Worm (Caenorhabditis elegans) whole organism, L2 larva: ENCODE measurements around the gene hex-2.

Source experiments
- C34F6.9 ChIP-seq: fragments of 150-350 bp; optimal IDR thresholded peaks from 2 replicates; lab custom pipeline; 2014; ENCODE audit warnings: missing biosample characterization, missing genetic modification characterization
- F13H6.1 ChIP-seq: sonication (generic microtip); optimal IDR thresholded peaks from 2 replicates; lab custom pipeline; 2016; ENCODE audit warnings: missing genetic modification characterization, missing compliant biosample characterization
- Y55F3AM.14 ChIP-seq: fragments of 200-800 bp; sonication (Bioruptor generic); optimal IDR thresholded peaks from 2 replicates; lab custom pipeline; 2018; ENCODE audit warnings: mild to moderate bottlenecking, missing genetic modification characterization, missing compliant biosample characterization
- aly-2 ChIP-seq: fragments of 150-350 bp; optimal IDR thresholded peaks from 2 replicates; lab custom pipeline; 2014; ENCODE audit warnings: missing biosample characterization, missing genetic modification characterization
- ama-1 ChIP-seq: fragments of 150-350 bp; optimal IDR thresholded peaks from 2 replicates; lab custom pipeline; 2018; ENCODE audit warnings: inconsistent platforms
- blmp-1 ChIP-seq: sonication (generic microtip); optimal IDR thresholded peaks from 2 replicates; lab custom pipeline; 2017; ENCODE audit warnings: missing genetic modification characterization, mild to moderate bottlenecking, missing compliant biosample characterization, antibody characterized with exemption, moderate library complexity; ENCODE audit not compliant: insufficient read depth
- crh-2 ChIP-seq: sonication (generic microtip); optimal IDR thresholded peaks from 2 replicates; lab custom pipeline; 2017; ENCODE audit warnings: missing biosample characterization, missing genetic modification characterization
- dmd-4 ChIP-seq: sonication (generic microtip); optimal IDR thresholded peaks from 2 replicates; lab custom pipeline; 2017; ENCODE audit warnings: missing biosample characterization, missing genetic modification characterization
- egl-27 ChIP-seq: sonication (generic microtip); optimal IDR thresholded peaks from 3 replicates; lab custom pipeline; 2017; ENCODE audit warnings: missing biosample characterization, missing genetic modification reagents, missing genetic modification characterization
- elt-1 ChIP-seq: fragments of 150-350 bp; optimal IDR thresholded peaks from 2 replicates; lab custom pipeline; 2014; ENCODE audit warnings: missing biosample characterization, missing genetic modification characterization
- lsy-2 ChIP-seq, 2 experiments: fragments of 150-350 bp in 1 of 2; sonication (generic microtip) in 1 of 2; optimal IDR thresholded peaks; 2 replicates each; lab custom pipeline; 2014 to 2017; ENCODE audit warnings: missing biosample characterization in 2 of 2, missing genetic modification characterization in 2 of 2
- mab-5 ChIP-seq: fragments of 150-350 bp; optimal IDR thresholded peaks from 2 replicates; lab custom pipeline; 2014; ENCODE audit warnings: missing biosample characterization, missing genetic modification characterization
- mbf-1 ChIP-seq: sonication (generic microtip); optimal IDR thresholded peaks from 2 replicates; lab custom pipeline; 2017; ENCODE audit warnings: missing biosample characterization, missing genetic modification characterization
- nhr-10 ChIP-seq: sonication (generic microtip); optimal IDR thresholded peaks from 2 replicates; lab custom pipeline; 2017; ENCODE audit warnings: missing biosample characterization, missing genetic modification characterization
- nhr-11 ChIP-seq: fragments of 150-350 bp; optimal IDR thresholded peaks from 2 replicates; lab custom pipeline; 2014; ENCODE audit warnings: missing biosample characterization, missing genetic modification characterization
- nhr-21 ChIP-seq: fragments of 150-350 bp; optimal IDR thresholded peaks from 2 replicates; lab custom pipeline; 2014; ENCODE audit warnings: missing biosample characterization, missing genetic modification characterization
- nhr-23 ChIP-seq: fragments of 150-350 bp; optimal IDR thresholded peaks from 2 replicates; lab custom pipeline; 2014; ENCODE audit warnings: missing biosample characterization, missing genetic modification reagents, missing genetic modification characterization
- nhr-25 ChIP-seq: fragments of 150-350 bp; sonication (generic microtip); optimal IDR thresholded peaks from 3 replicates; lab custom pipeline; 2014; ENCODE audit warnings: missing biosample characterization, missing genetic modification characterization
- peb-1 ChIP-seq: fragments of 150-350 bp; optimal IDR thresholded peaks from 2 replicates; lab custom pipeline; 2014; ENCODE audit warnings: missing biosample characterization, missing genetic modification characterization
- sem-4 ChIP-seq: fragments of 150-350 bp; optimal IDR thresholded peaks from 2 replicates; lab custom pipeline; 2014; ENCODE audit warnings: missing biosample characterization, missing genetic modification reagents, missing genetic modification characterization
- skn-1 ChIP-seq: sonication (generic microtip); optimal IDR thresholded peaks from 2 replicates; lab custom pipeline; 2017; ENCODE audit warnings: missing biosample characterization, missing genetic modification characterization
- sma-3 ChIP-seq: sonication (generic microtip); optimal IDR thresholded peaks from 2 replicates; lab custom pipeline; 2016; ENCODE audit warnings: missing genetic modification reagents, missing genetic modification characterization, missing compliant biosample characterization
- sma-9 ChIP-seq, 2 experiments: fragments of 150-350 bp in 1 of 2; sonication (generic microtip) in 1 of 2; optimal IDR thresholded peaks; 2 replicates each; lab custom pipeline; 2014 to 2016; ENCODE audit warnings: missing genetic modification characterization in 2 of 2, mild to moderate bottlenecking in 1 of 2, missing biosample characterization in 1 of 2, missing compliant biosample characterization in 1 of 2, missing genetic modification reagents in 1 of 2, moderate library complexity in 1 of 2
- snpc-4 ChIP-seq: fragments of 150-350 bp; optimal IDR thresholded peaks from 2 replicates; lab custom pipeline; 2014; ENCODE audit warnings: missing biosample characterization, missing genetic modification characterization
- unc-55 ChIP-seq: fragments of 150-350 bp; sonication (generic microtip); optimal IDR thresholded peaks from 3 replicates; lab custom pipeline; 2014; ENCODE audit warnings: missing biosample characterization, missing genetic modification reagents, missing genetic modification characterization
- ztf-1 ChIP-seq: fragments of 200-800 bp; sonication (Bioruptor generic); conservative IDR thresholded peaks from 2 replicates; pipeline ENCODE4 v1.3.6; 2022; ENCODE audit warnings: missing genetic modification characterization, missing compliant biosample characterization
- ztf-4 ChIP-seq: fragments of 150-350 bp; optimal IDR thresholded peaks from 2 replicates; lab custom pipeline; 2014; ENCODE audit warnings: missing biosample characterization, missing genetic modification characterization

hex-2 gene

DNA sequence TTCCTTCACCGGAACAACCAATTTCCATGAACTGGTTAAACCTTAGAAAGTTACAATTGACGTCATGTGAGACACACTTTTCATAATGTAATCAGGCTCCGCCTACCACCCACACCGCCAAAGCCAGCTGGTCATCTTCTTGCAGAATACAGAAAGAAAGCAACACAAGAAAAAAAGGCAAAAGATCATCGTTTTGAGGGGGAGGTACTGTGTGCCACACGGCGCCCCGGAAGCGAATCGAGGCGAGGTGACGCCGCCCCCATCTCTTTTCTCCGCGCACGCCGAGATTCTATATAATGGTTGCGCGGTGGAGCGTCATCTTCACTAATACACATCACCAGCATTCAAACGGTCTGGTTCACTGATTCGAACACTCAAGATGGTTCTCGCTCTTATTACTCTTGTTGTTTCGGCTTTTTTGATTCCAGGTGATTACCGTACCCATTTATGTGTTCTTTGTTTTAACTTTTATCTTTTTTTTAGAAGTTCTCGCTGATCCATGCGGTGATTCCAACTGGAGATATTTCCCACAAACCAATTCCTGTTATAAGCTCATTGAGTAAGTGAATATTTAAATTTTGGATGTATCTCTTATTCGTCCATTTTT, 45.7 kb downstream of the hex-2 start, which contains the start of gene clec-1:
clec-1 (plus strand) TSS at position 320 of the 607 bp plus-strand sequence.
- TF ChIP-seq sma-3 (GFP tag; lab: Kevin White, UChicago) = peak; percentile 19
- no peak for TF ChIP-seq aly-2
- TF ChIP-seq, all 48 proteins: peak for 1

DNA sequence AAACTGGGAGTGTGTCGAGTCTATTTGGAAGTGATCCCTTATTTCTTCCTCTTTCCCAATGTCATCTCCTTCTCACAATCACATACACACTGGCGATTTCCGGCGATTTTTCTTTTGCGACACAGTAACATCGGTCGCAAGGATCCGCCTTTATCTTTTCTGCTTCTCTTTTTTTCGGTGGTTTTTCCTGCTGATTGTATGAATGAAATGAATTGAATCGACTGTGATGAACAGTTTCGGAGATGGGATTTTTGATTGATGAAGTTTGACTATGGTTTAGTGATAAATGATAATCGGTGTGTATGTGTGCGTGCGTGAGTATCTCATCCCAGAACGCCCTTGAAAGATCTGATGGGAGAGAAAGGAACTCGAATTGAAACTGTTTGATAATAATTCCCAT, 46.9 kb downstream of the hex-2 start:
- no peak for TF ChIP-seq nhr-10
- TF ChIP-seq ama-1 (lab: Kevin White, UChicago) = peak; percentile 57
- peak; percentile 2 for TF ChIP-seq blmp-1 (tag; lab: Kevin White, UChicago)
- peak; percentile 41 for TF ChIP-seq nhr-25 (tag; lab: Kevin White, UChicago)
- peak; percentile 62 for TF ChIP-seq sma-3 (GFP tag; lab: Kevin White, UChicago)
- TF ChIP-seq mbf-1 (tag; lab: Kevin White, UChicago) = no peak
- TF ChIP-seq sma-9 (GFP tag; optimal IDR thresholded peaks at IDR 0.05; lab: Kevin White, UChicago) = peak; percentile 58
- TF ChIP-seq sma-9 (tag; optimal IDR thresholded peaks at IDR 0.05; lab: Kevin White, UChicago) = no peak
- peak; percentile 18 for TF ChIP-seq egl-27 (tag; lab: Kevin White, UChicago)
- no peak for TF ChIP-seq ztf-4
- peak; percentile 80 for TF ChIP-seq nhr-21 (tag; lab: Kevin White, UChicago)
- no peak for TF ChIP-seq unc-55
- TF ChIP-seq, all 48 proteins: peak for 7

DNA sequence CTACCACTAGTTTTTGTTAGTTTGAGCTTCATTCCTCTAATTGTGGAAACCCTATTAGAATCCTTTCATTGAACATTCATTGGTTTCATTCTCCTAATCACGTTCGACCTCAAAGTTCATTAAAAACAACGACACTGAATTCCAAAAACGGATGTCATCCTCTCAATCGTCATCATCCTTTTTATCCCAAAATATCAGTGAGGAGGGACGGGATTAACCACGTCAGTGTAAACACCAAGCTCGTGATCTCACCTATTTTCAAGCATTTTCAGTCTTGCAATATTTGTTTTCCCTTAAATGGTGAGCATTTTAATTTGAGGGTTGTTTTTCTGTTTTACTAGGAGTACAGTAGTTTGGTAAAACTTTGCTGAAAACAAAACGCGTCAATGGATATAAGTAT, 50.2 kb downstream of the hex-2 start:
- no peak for TF ChIP-seq nhr-25 (tag; lab: Kevin White, UChicago)
- peak; percentile 5 for TF ChIP-seq sma-9 (GFP tag; optimal IDR thresholded peaks at IDR 0.05; lab: Kevin White, UChicago)
- no peak for TF ChIP-seq sma-9 (tag; optimal IDR thresholded peaks at IDR 0.05; lab: Kevin White, UChicago)

DNA sequence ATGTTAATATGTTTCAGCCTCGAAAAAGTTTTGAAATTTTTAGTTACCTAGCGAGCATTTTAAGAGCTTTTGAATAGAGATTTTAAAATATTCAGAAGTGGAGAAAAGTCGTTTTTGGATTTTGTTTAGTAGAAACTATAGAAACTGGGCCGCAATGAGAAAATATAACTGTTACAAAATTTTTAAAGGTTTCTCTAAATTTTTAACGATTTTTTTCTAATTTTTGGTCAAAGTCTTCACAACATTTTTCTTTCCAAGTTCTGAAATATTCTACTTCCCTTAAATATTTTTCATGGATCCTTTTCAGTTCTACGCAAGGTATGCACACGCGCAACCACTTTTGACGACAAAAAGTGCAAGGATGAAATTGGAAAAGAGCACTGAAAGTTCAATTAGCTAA, 51.3 kb downstream of the hex-2 start, which contains the start of gene peli-1:
peli-1 (plus strand) TSS at position 301 of the 400 bp plus-strand sequence.
- TF ChIP-seq lsy-2 (tag; optimal IDR thresholded peaks at IDR 0.05; lab: Kevin White, UChicago) = no peak
- TF ChIP-seq crh-2 (tag; lab: Kevin White, UChicago) = no peak
- TF ChIP-seq mab-5 (tag; lab: Kevin White, UChicago) = no peak
- no peak for TF ChIP-seq sem-4 (tag; lab: Kevin White, UChicago)
- TF ChIP-seq unc-55 = no peak
- TF ChIP-seq elt-1 (tag; lab: Kevin White, UChicago) = no peak
- no peak for TF ChIP-seq nhr-25 (tag; lab: Kevin White, UChicago)
- no peak for TF ChIP-seq nhr-11 (tag; lab: Kevin White, UChicago)
- no peak for TF ChIP-seq dmd-4
- no peak for TF ChIP-seq snpc-4
- no peak for TF ChIP-seq peb-1 (tag; lab: Kevin White, UChicago)
- no peak for TF ChIP-seq skn-1 (tag; lab: Kevin White, UChicago)
- no peak for TF ChIP-seq nhr-23 (tag; lab: Kevin White, UChicago)
- no peak for TF ChIP-seq ztf-1 (GFP tag; lab: Robert Waterston, UW)
- no peak for TF ChIP-seq C34F6.9 (tag; lab: Kevin White, UChicago)
- TF ChIP-seq mbf-1 (tag; lab: Kevin White, UChicago) = no peak
- no peak for TF ChIP-seq Y55F3AM.14 (GFP tag; lab: Kevin White, UChicago)
- no peak for TF ChIP-seq F13H6.1 (tag; lab: Kevin White, UChicago)
- TF ChIP-seq, all 48 proteins: peak for 0
